Worm (Caenorhabditis elegans) whole organism, L4 larva: ENCODE measurements around the gene ZK938.12.

ENCODE experiments used
- D1046.2 ChIP-seq: fragments of 200-800 bp; sonication (Bioruptor generic); IDR thresholded peaks from 2 replicates; pipeline ENCODE4 v1.3.6; 2022; ENCODE audit warnings: missing genetic modification characterization, missing compliant biosample characterization
- F26F4.8 ChIP-seq: fragments of 200-800 bp; sonication (Bioruptor generic); conservative IDR thresholded peaks from 2 replicates; pipeline ENCODE4 v1.3.6; 2022; ENCODE audit warnings: missing genetic modification characterization, missing compliant biosample characterization
- F37D6.2 ChIP-seq: sonication (generic microtip); optimal IDR thresholded peaks from 2 replicates; lab custom pipeline; 2016; ENCODE audit warnings: mild to moderate bottlenecking, missing genetic modification characterization, missing compliant biosample characterization
- F44E2.7 ChIP-seq: fragments of 200-800 bp; sonication (Bioruptor generic); IDR thresholded peaks from 2 replicates; pipeline ENCODE4 v2.1.2; 2022; ENCODE audit warnings: missing genetic modification characterization, missing compliant biosample characterization
- F49E8.2 ChIP-seq: sonication (generic microtip); optimal IDR thresholded peaks from 2 replicates; lab custom pipeline; 2016; ENCODE audit warnings: missing compliant biosample characterization, mild to moderate bottlenecking, missing genetic modification characterization, borderline replicate concordance
- R02D3.7 ChIP-seq: fragments of 150-350 bp; sonication (generic microtip); optimal IDR thresholded peaks from 3 replicates; lab custom pipeline; 2014; ENCODE audit warnings: missing biosample characterization, missing genetic modification characterization
- Y5F2A.4 ChIP-seq: fragments of 200-800 bp; sonication (Bioruptor generic); optimal IDR thresholded peaks from 2 replicates; lab custom pipeline; 2018; ENCODE audit warnings: mild to moderate bottlenecking, missing genetic modification characterization, missing compliant biosample characterization
- ZK337.2 ChIP-seq: fragments of 200-800 bp; sonication (Bioruptor generic); IDR thresholded peaks from 2 replicates; pipeline ENCODE4 v1.3.6; 2022; ENCODE audit warnings: missing genetic modification reagents, missing genetic modification characterization, missing compliant biosample characterization
- ZK546.5 ChIP-seq, 2 experiments: sonication (generic microtip); optimal IDR thresholded peaks; 2 replicates each; lab custom pipeline; 2017; ENCODE audit warnings: missing biosample characterization in 2 of 2, missing genetic modification characterization in 2 of 2
- aly-2 ChIP-seq: sonication (generic microtip); optimal IDR thresholded peaks from 2 replicates; lab custom pipeline; 2018; ENCODE audit warnings: missing biosample characterization, missing genetic modification characterization
- arid-1 ChIP-seq: fragments of 200-800 bp; sonication (Bioruptor generic); conservative IDR thresholded peaks from 2 replicates; pipeline ENCODE4 v1.3.6; 2022; ENCODE audit warnings: missing genetic modification reagents, missing genetic modification characterization, missing compliant biosample characterization
- ceh-20 ChIP-seq: fragments of 200-800 bp; sonication (Bioruptor generic); IDR thresholded peaks from 2 replicates; pipeline ENCODE4 v1.3.6; 2022; ENCODE audit warnings: missing genetic modification reagents, missing genetic modification characterization, missing compliant biosample characterization
- ceh-28 ChIP-seq: fragments of 150-350 bp; optimal IDR thresholded peaks from 2 replicates; lab custom pipeline; 2014; ENCODE audit warnings: missing biosample characterization, missing genetic modification reagents, missing genetic modification characterization
- ces-1 ChIP-seq: fragments of 150-350 bp; sonication (generic microtip); optimal IDR thresholded peaks from 4 replicates; lab custom pipeline; 2014; ENCODE audit warnings: missing biosample characterization, missing genetic modification reagents, missing genetic modification characterization
- cey-2 ChIP-seq: sonication (generic microtip); optimal IDR thresholded peaks from 3 replicates; lab custom pipeline; 2017; ENCODE audit warnings: missing genetic modification characterization, mild to moderate bottlenecking, missing compliant biosample characterization, antibody characterized with exemption, borderline replicate concordance; ENCODE audit not compliant: insufficient read depth
- ctbp-1 ChIP-seq: fragments of 200-800 bp; sonication (Bioruptor generic); IDR thresholded peaks from 2 replicates; pipeline ENCODE4 v1.3.6; 2022; ENCODE audit warnings: missing genetic modification reagents, missing genetic modification characterization, missing compliant biosample characterization
- daf-16 ChIP-seq, 3 experiments: sonication (generic microtip); optimal IDR thresholded peaks; 2 replicates each; lab custom pipeline; 2016 to 2017; ENCODE audit warnings: missing genetic modification characterization in 3 of 3, missing genetic modification reagents in 3 of 3, mild to moderate bottlenecking in 2 of 3, missing compliant biosample characterization in 2 of 3, missing biosample characterization in 1 of 3, moderate library complexity in 1 of 3
- daf-19 ChIP-seq: fragments of 200-800 bp; sonication (Bioruptor generic); conservative IDR thresholded peaks from 2 replicates; pipeline ENCODE4 v1.3.6; 2022; ENCODE audit warnings: missing genetic modification characterization, missing compliant biosample characterization
- daf-8 ChIP-seq: fragments of 200-800 bp; sonication (Bioruptor generic); IDR thresholded peaks from 2 replicates; pipeline ENCODE4 v1.3.6; 2022; ENCODE audit warnings: missing genetic modification characterization, missing compliant biosample characterization
- dmd-6 ChIP-seq: fragments of 200-800 bp; sonication (Bioruptor generic); IDR thresholded peaks from 2 replicates; pipeline ENCODE4 v1.3.6; 2022; ENCODE audit warnings: missing genetic modification reagents, missing genetic modification characterization, missing compliant biosample characterization
- duxl-1 ChIP-seq: sonication (generic microtip); optimal IDR thresholded peaks from 2 replicates; lab custom pipeline; 2016; ENCODE audit warnings: mild to moderate bottlenecking, missing genetic modification characterization, moderate library complexity, missing compliant biosample characterization; ENCODE audit not compliant: poor library complexity
- egl-27 ChIP-seq: sonication (generic microtip); optimal IDR thresholded peaks from 3 replicates; lab custom pipeline; 2017; ENCODE audit warnings: missing biosample characterization, missing genetic modification reagents, missing genetic modification characterization
- fkh-10 ChIP-seq: fragments of 150-350 bp; optimal IDR thresholded peaks from 2 replicates; lab custom pipeline; 2014; ENCODE audit warnings: missing biosample characterization, missing genetic modification reagents, missing genetic modification characterization
- hlh-11 ChIP-seq: fragments of 200-800 bp; sonication (Bioruptor generic); optimal IDR thresholded peaks from 2 replicates; lab custom pipeline; 2018; ENCODE audit warnings: mild to moderate bottlenecking, missing genetic modification characterization, missing compliant biosample characterization
- jun-1 ChIP-seq: fragments of 150-350 bp; optimal IDR thresholded peaks from 2 replicates; lab custom pipeline; 2014; ENCODE audit warnings: missing biosample characterization, missing genetic modification reagents, missing genetic modification characterization
- lin-15B ChIP-seq: fragments of 150-350 bp; sonication (generic microtip); optimal IDR thresholded peaks from 3 replicates; lab custom pipeline; 2014; ENCODE audit warnings: missing biosample characterization, missing genetic modification characterization
- lin-38 ChIP-seq: fragments of 200-800 bp; sonication (Bioruptor generic); IDR thresholded peaks from 2 replicates; pipeline ENCODE4 v1.3.6; 2022; ENCODE audit warnings: missing genetic modification reagents, missing genetic modification characterization, missing compliant biosample characterization
- lir-3 ChIP-seq: sonication (generic microtip); optimal IDR thresholded peaks from 2 replicates; lab custom pipeline; 2016; ENCODE audit warnings: mild to moderate bottlenecking, missing genetic modification characterization, missing compliant biosample characterization
- lsy-2 ChIP-seq, 2 experiments: fragments of 150-350 bp in 1 of 2; sonication (generic microtip) in 1 of 2; optimal IDR thresholded peaks; 2 replicates each; lab custom pipeline; 2014 to 2017; ENCODE audit warnings: missing biosample characterization in 2 of 2, missing genetic modification characterization in 2 of 2
- mdl-1 ChIP-seq, 2 experiments: fragments of 150-350 bp in 1 of 2; sonication (generic microtip) in 1 of 2; optimal IDR thresholded peaks; 2 replicates each; lab custom pipeline; 2014 to 2017; ENCODE audit warnings: missing biosample characterization in 2 of 2, missing genetic modification characterization in 2 of 2
- nhr-102 ChIP-seq: sonication (generic microtip); optimal IDR thresholded peaks from 2 replicates; lab custom pipeline; 2016; ENCODE audit warnings: mild to moderate bottlenecking, missing genetic modification characterization, moderate library complexity, missing compliant biosample characterization
- nhr-11 ChIP-seq: fragments of 150-350 bp; optimal IDR thresholded peaks from 2 replicates; lab custom pipeline; 2014; ENCODE audit warnings: missing biosample characterization, missing genetic modification characterization
- nhr-111 ChIP-seq: fragments of 200-800 bp; sonication (Bioruptor generic); optimal IDR thresholded peaks from 2 replicates; lab custom pipeline; 2018; ENCODE audit warnings: mild to moderate bottlenecking, missing genetic modification characterization, missing compliant biosample characterization
- nhr-28 ChIP-seq: fragments of 150-350 bp; optimal IDR thresholded peaks from 2 replicates; lab custom pipeline; 2014; ENCODE audit warnings: missing biosample characterization, missing genetic modification characterization
- nhr-42 ChIP-seq: fragments of 200-800 bp; sonication (Bioruptor generic); IDR thresholded peaks from 2 replicates; pipeline ENCODE4 v1.3.6; 2022; ENCODE audit warnings: missing genetic modification characterization, missing compliant biosample characterization
- nhr-76 ChIP-seq: fragments of 150-350 bp; optimal IDR thresholded peaks from 2 replicates; lab custom pipeline; 2014; ENCODE audit warnings: missing biosample characterization, missing genetic modification characterization
- nhr-77 ChIP-seq: fragments of 150-350 bp; optimal IDR thresholded peaks from 2 replicates; lab custom pipeline; 2014; ENCODE audit warnings: missing biosample characterization, missing genetic modification characterization
- php-3 ChIP-seq: fragments of 200-800 bp; sonication (Bioruptor generic); IDR thresholded peaks from 2 replicates; pipeline ENCODE4 v1.3.6; 2022; ENCODE audit warnings: missing genetic modification reagents, missing genetic modification characterization, missing compliant biosample characterization
- pqm-1 ChIP-seq: sonication (generic microtip); optimal IDR thresholded peaks from 2 replicates; lab custom pipeline; 2017; ENCODE audit warnings: missing biosample characterization, missing genetic modification characterization
- sdz-12 ChIP-seq: fragments of 200-800 bp; sonication (Bioruptor generic); optimal IDR thresholded peaks from 2 replicates; lab custom pipeline; 2018; ENCODE audit warnings: mild to moderate bottlenecking, missing genetic modification characterization, missing compliant biosample characterization
- skn-1 ChIP-seq: fragments of 150-350 bp; optimal IDR thresholded peaks from 2 replicates; lab custom pipeline; 2014; ENCODE audit warnings: missing biosample characterization, missing genetic modification characterization
- tag-97 ChIP-seq: fragments of 200-800 bp; sonication (Bioruptor generic); IDR thresholded peaks from 2 replicates; pipeline ENCODE4 v1.3.6; 2022; ENCODE audit warnings: missing genetic modification characterization, missing compliant biosample characterization
- tra-1 ChIP-seq: fragments of 200-800 bp; sonication (Bioruptor generic); IDR thresholded peaks from 2 replicates; pipeline ENCODE4 v1.3.6; 2022; ENCODE audit warnings: missing genetic modification reagents, missing genetic modification characterization, missing compliant biosample characterization
- unc-130 ChIP-seq: sonication (generic microtip); optimal IDR thresholded peaks from 2 replicates; lab custom pipeline; 2016; ENCODE audit warnings: missing genetic modification reagents, missing genetic modification characterization, missing compliant biosample characterization
- unc-39 ChIP-seq: sonication (generic microtip); optimal IDR thresholded peaks from 2 replicates; lab custom pipeline; 2017; ENCODE audit warnings: missing biosample characterization, missing genetic modification characterization
- vab-7 ChIP-seq: fragments of 200-800 bp; sonication (Bioruptor generic); IDR thresholded peaks from 2 replicates; pipeline ENCODE4 v1.3.6; 2022; ENCODE audit warnings: missing genetic modification reagents, missing genetic modification characterization, missing compliant biosample characterization
- zag-1 ChIP-seq: fragments of 150-350 bp; optimal IDR thresholded peaks from 2 replicates; lab custom pipeline; 2014; ENCODE audit warnings: missing biosample characterization, missing genetic modification characterization
- zip-11 ChIP-seq: fragments of 200-800 bp; sonication (Bioruptor generic); IDR thresholded peaks from 2 replicates; pipeline ENCODE4 v1.3.6; 2022; ENCODE audit warnings: missing genetic modification characterization, missing compliant biosample characterization
- ztf-11 ChIP-seq: fragments of 150-350 bp; optimal IDR thresholded peaks from 2 replicates; lab custom pipeline; 2014; ENCODE audit warnings: missing biosample characterization, missing genetic modification characterization

ZK938.12 gene

DNA sequence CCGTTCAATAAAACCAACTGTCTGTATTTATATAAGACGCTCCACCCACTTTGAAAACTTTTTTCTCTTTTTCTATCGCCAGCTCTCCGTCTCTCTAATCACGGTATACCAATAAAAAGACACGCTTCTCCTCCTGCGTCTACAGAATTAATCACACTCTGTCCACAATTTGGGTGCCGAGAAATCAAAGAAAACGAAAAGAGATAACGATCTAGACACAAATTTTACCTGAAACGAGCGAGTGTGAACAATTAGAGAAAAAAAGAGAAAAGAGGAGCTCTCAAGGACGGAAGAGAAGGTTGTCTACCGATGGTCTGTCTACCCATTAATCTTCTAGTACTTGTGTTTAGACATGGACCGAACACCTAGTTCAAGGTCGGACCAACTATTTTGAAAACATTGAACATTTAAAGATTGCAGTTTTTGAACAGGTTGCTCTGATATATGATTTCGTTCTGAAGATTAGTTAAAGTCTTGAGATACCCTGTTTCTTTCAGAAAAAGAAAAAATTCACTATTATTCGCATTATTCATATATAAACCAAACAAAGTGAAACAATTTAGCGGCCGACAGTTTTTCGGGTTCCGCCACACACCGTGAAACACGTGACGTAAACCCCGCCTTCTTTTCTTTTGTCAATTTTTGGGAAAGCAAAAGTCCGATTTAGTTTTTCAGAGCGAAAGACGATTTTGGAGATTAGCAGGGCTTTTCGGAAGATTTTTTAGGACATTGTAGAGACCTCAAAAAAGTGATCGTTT is 43.6 kb upstream of the ZK938.12 start, which contains the start of gene cyp-13A2 (continued):
- TF ChIP-seq daf-19 (GFP tag; lab: Robert Waterston, UW) (no peak), ceh-20 (GFP tag; lab: Robert Waterston, UW) (no peak; the same call in 1 of the 2 replicates), ceh-28 (no peak), arid-1 (GFP tag; lab: Robert Waterston, UW) (no peak), egl-27 (tag; lab: Kevin White, UChicago) (no peak), lsy-2 (tag; optimal IDR thresholded peaks at IDR 0.05; lab: Kevin White, UChicago) (peak; percentile 22 to 50), F49E8.2 (tag; lab: Kevin White, UChicago) (no peak), ZK337.2 (no peak), nhr-76 (no peak), mdl-1 (tag; optimal IDR thresholded peaks at IDR 0.05; lab: Kevin White, UChicago) (peak in 1 of 2 experiments; percentile 22), F26F4.8 (GFP tag; lab: Robert Waterston, UW) (no peak), ZK546.5 (tag; optimal IDR thresholded peaks at IDR 0.05; lab: Kevin White, UChicago) (no peak), cey-2 (tag; lab: Kevin White, UChicago) (no peak), pqm-1 (tag; lab: Kevin White, UChicago) (peak; percentile 46), R02D3.7 (no peak), daf-8 (no peak), ctbp-1 (no peak), hlh-11 (tag; lab: Kevin White, UChicago) (peak; percentile 85), php-3 (GFP tag; lab: Robert Waterston, UW) (peak; percentile 64), daf-16 (GFP tag; optimal IDR thresholded peaks at IDR 0.05; lab: Kevin White, UChicago) (no peak), daf-16 (tag; optimal IDR thresholded peaks at IDR 0.05; lab: Kevin White, UChicago) (peak; percentile 28), jun-1 (tag; lab: Kevin White, UChicago) (no peak), duxl-1 (tag; lab: Kevin White, UChicago) (no peak), ztf-11 (tag; lab: Kevin White, UChicago) (no peak), aly-2 (tag; lab: Kevin White, UChicago) (no peak), nhr-42 (no peak), ces-1 (GFP tag; lab: Kevin White, UChicago) (no peak), tra-1 (GFP tag; lab: Robert Waterston, UW) (peak; percentile 27; the same call in 1 of the 2 replicates), nhr-102 (tag; lab: Kevin White, UChicago) (peak; percentile 68), fkh-10 (GFP tag; lab: Kevin White, UChicago) (no peak), dmd-6 (GFP tag; lab: Robert Waterston, UW) (peak; percentile 87), unc-39 (tag; lab: Kevin White, UChicago) (no peak), nhr-11 (tag; lab: Kevin White, UChicago) (peak; percentile 80), Y5F2A.4 (GFP tag; lab: Kevin White, UChicago) (no peak), D1046.2 (no peak), zip-11 (no peak), F44E2.7 (GFP tag; lab: Robert Waterston, UW) (no peak), skn-1 (tag; lab: Kevin White, UChicago) (no peak), lir-3 (no peak), nhr-111 (GFP tag; lab: Kevin White, UChicago) (no peak)

DNA sequence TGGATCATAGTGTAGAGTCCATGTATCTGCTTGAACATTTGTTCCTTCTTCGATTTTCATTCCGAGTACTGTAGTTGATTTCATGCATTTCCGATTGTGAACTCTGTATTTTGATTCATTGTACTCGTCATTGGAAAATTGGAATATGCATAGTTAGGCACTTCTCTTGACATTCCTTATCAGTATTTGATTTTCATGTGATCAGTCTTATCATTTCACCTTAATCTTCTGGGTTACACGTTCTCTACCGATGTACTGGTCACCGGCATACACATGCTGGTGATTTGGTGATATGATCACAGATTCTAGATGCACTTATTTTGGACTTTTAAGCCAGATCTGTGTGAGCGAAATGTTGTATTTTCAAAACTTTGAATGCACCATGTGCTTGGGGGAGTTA is 39.9 kb upstream of the ZK938.12 start:
- TF ChIP-seq lin-38 (GFP tag; lab: Robert Waterston, UW): no peak
- TF ChIP-seq ZK546.5 (tag; optimal IDR thresholded peaks at IDR 0.05; lab: Kevin White, UChicago): no peak
- no peak for TF ChIP-seq F44E2.7 (GFP tag; lab: Robert Waterston, UW)
- peak; percentile 87 for TF ChIP-seq nhr-28 (tag; lab: Kevin White, UChicago)
- no peak for TF ChIP-seq vab-7 (GFP tag; lab: Robert Waterston, UW)
- TF ChIP-seq cey-2 (tag; lab: Kevin White, UChicago): no peak
- no peak for TF ChIP-seq F37D6.2 (tag; lab: Kevin White, UChicago)
- TF ChIP-seq nhr-42: no peak
- no peak for TF ChIP-seq sdz-12 (GFP tag; lab: Kevin White, UChicago)
- no peak for TF ChIP-seq ctbp-1
- TF ChIP-seq nhr-76: no peak
- no peak for TF ChIP-seq tag-97 (GFP tag; lab: Robert Waterston, UW)
- no peak for TF ChIP-seq lsy-2 (tag; optimal IDR thresholded peaks at IDR 0.05; lab: Kevin White, UChicago)
- peak; percentile 88 for TF ChIP-seq nhr-77 (tag; lab: Kevin White, UChicago)
- no peak for TF ChIP-seq unc-130 (GFP tag; lab: Kevin White, UChicago)
- no peak for TF ChIP-seq zag-1 (tag; lab: Kevin White, UChicago)
- no peak for TF ChIP-seq F49E8.2 (tag; lab: Kevin White, UChicago)
- no peak for TF ChIP-seq lin-15B
- TF ChIP-seq hlh-11 (tag; lab: Kevin White, UChicago): peak; percentile 91
